Worm (Caenorhabditis elegans) whole organism, mixed stage, embryonic: ENCODE data around the gene W02H5.19.

Experiments
- drap-1 ChIP-seq: fragments of 200-800 bp; sonication (Bioruptor generic); optimal IDR thresholded peaks from 3 replicates; lab custom pipeline; 2018; ENCODE audit warnings: mild to moderate bottlenecking, missing genetic modification characterization, missing compliant biosample characterization
- elt-3 ChIP-seq: fragments of 150-350 bp; optimal IDR thresholded peaks from 2 replicates; lab custom pipeline; 2014; ENCODE audit warnings: missing biosample characterization, missing genetic modification characterization
- nhr-237 ChIP-seq: fragments of 150-350 bp; optimal IDR thresholded peaks from 2 replicates; lab custom pipeline; 2014; ENCODE audit warnings: missing biosample characterization, missing genetic modification characterization
- nhr-28 ChIP-seq: fragments of 150-350 bp; optimal IDR thresholded peaks from 2 replicates; lab custom pipeline; 2014; ENCODE audit warnings: missing biosample characterization, missing genetic modification characterization
- pha-4 ChIP-seq: fragments of 150-350 bp; optimal IDR thresholded peaks from 2 replicates; lab custom pipeline; 2018; ENCODE audit warnings: missing biosample characterization, missing genetic modification reagents, missing genetic modification characterization

ce11 chrV:2650980-2651379 is 12.3 kb downstream of the W02H5.19 start:
- TF ChIP-seq elt-3 (no peak), nhr-237 (tag; lab: Kevin White, UChicago) (no peak), pha-4 (no peak), nhr-28 (tag; lab: Kevin White, UChicago) (no peak), drap-1 (GFP tag; lab: Kevin White, UChicago) (no peak)
